Fruit fly (Drosophila melanogaster) whole organism, prepupa: ENCODE measurements around the gene Setx.

Experiments used
- CG11294 ChIP-seq: fragments of 200-800 bp; sonication (Bioruptor generic); IDR thresholded peaks from 2 replicates; pipeline ENCODE4 v1.3.6; 2022; ENCODE audit warnings: missing biosample characterization, missing genetic modification characterization
- CG6808 ChIP-seq: fragments of 200-800 bp; sonication (Bioruptor generic); optimal IDR thresholded peaks from 3 replicates; lab custom pipeline; 2017; ENCODE audit warnings: missing biosample characterization, missing genetic modification characterization, mild to moderate bottlenecking, moderate library complexity, missing genetic modification reagents
- Ets96B ChIP-seq: fragments of 200-800 bp; optimal IDR thresholded peaks from 2 replicates; lab custom pipeline; 2019; ENCODE audit warnings: missing biosample characterization, mild to moderate bottlenecking, missing genetic modification characterization, moderate library complexity
- pdm3 ChIP-seq: fragments of 200-800 bp; sonication (Bioruptor generic); optimal IDR thresholded peaks from 3 replicates; lab custom pipeline; 2016; ENCODE audit warnings: missing biosample characterization, missing genetic modification characterization

dm6 chr3L:8157079-8157478 lies 19.8 kb upstream of the Setx start:
- TF ChIP-seq CG6808 (GFP tag; lab: Kevin White, UChicago) (no peak), CG11294 (no peak), Ets96B (tag; lab: Kevin White, UChicago) (peak; percentile 30), pdm3 (GFP tag; lab: Kevin White, UChicago) (peak; percentile 51)
